Worm (Caenorhabditis elegans): ENCODE data around the gene F18C5.9.

ce11 chrII:6591000-6591399 is 24.1 kb downstream of the F18C5.9 start:
- TF ChIP-seq aly-2 (tag; optimal IDR thresholded peaks at IDR 0.05) (no peak), unc-86 (tag; optimal IDR thresholded peaks at IDR 0.05) (no peak)

Measured in whole organism, L1 larva.